Worm (Caenorhabditis elegans): ENCODE data around the gene tsp-17.

ce11 chrX:3680544-3681214, at the start of gene tsp-17:
- TF ChIP-seq fos-1 (tag; optimal IDR thresholded peaks at IDR 0.05) (no peak), elt-2 (tag; optimal IDR thresholded peaks at IDR 0.05) (no peak), R02D3.7 (tag; optimal IDR thresholded peaks at IDR 0.05) (no peak), nhr-12 (tag; optimal IDR thresholded peaks at IDR 0.05) (no peak), lin-15B (tag; optimal IDR thresholded peaks at IDR 0.05) (no peak), snpc-4 (tag; optimal IDR thresholded peaks at IDR 0.05) (no peak), skn-1 (tag; optimal IDR thresholded peaks at IDR 0.05) (no peak), ZK546.5 (tag; optimal IDR thresholded peaks at IDR 0.05) (no peak), nhr-28 (tag; optimal IDR thresholded peaks at IDR 0.05) (no peak)
